Worm (Caenorhabditis elegans) whole organism, L1 larva: ENCODE data around the gene Y64H9A.2.

Source experiments
- F16B12.6 ChIP-seq: fragments of 150-350 bp; optimal IDR thresholded peaks from 2 replicates; lab custom pipeline; 2014; ENCODE audit warnings: missing biosample characterization, missing genetic modification characterization
- egl-27 ChIP-seq, 2 experiments: fragments of 150-350 bp in 1 of 2; sonication (generic microtip); optimal IDR thresholded peaks; 3 replicates each; lab custom pipeline; 2017 to 2018; ENCODE audit warnings: missing biosample characterization in 2 of 2, missing genetic modification characterization in 2 of 2, missing genetic modification reagents in 2 of 2
- elt-3 ChIP-seq, 6 experiments: fragments of 150-350 bp in 1 of 6; sonication (generic microtip); optimal IDR thresholded peaks; 2 replicates each; lab custom pipeline; 2017 to 2018; ENCODE audit warnings: missing biosample characterization in 6 of 6, missing genetic modification characterization in 6 of 6, inconsistent platforms in 1 of 6
- jun-1 ChIP-seq: fragments of 150-350 bp; optimal IDR thresholded peaks from 2 replicates; lab custom pipeline; 2014; ENCODE audit warnings: missing biosample characterization, missing genetic modification reagents, missing genetic modification characterization
- lin-14 ChIP-seq: fragments of 200-800 bp; sonication (Bioruptor generic); optimal IDR thresholded peaks from 2 replicates; lab custom pipeline; 2018; ENCODE audit warnings: mild to moderate bottlenecking, missing genetic modification characterization, moderate library complexity, missing compliant biosample characterization
- lin-39 ChIP-seq: fragments of 150-350 bp; optimal IDR thresholded peaks from 2 replicates; lab custom pipeline; 2014; ENCODE audit warnings: missing biosample characterization, missing genetic modification reagents, missing genetic modification characterization
- nhr-77 ChIP-seq: fragments of 150-350 bp; optimal IDR thresholded peaks from 2 replicates; lab custom pipeline; 2014; ENCODE audit warnings: missing biosample characterization, missing genetic modification characterization
- skn-1 ChIP-seq: fragments of 150-350 bp; optimal IDR thresholded peaks from 2 replicates; lab custom pipeline; 2014; ENCODE audit warnings: missing biosample characterization, missing genetic modification characterization
- snpc-4 ChIP-seq: fragments of 150-350 bp; optimal IDR thresholded peaks from 2 replicates; lab custom pipeline; 2014; ENCODE audit warnings: missing biosample characterization, missing genetic modification characterization
- sptf-1 ChIP-seq: fragments of 150-350 bp; optimal IDR thresholded peaks from 2 replicates; lab custom pipeline; 2014; ENCODE audit warnings: missing biosample characterization, missing genetic modification characterization
- unc-130 ChIP-seq: fragments of 150-350 bp; optimal IDR thresholded peaks from 2 replicates; lab custom pipeline; 2017; ENCODE audit warnings: missing biosample characterization, missing genetic modification characterization, inconsistent platforms
- zag-1 ChIP-seq: fragments of 150-350 bp; optimal IDR thresholded peaks from 2 replicates; lab custom pipeline; 2014; ENCODE audit warnings: missing biosample characterization, missing genetic modification characterization

- TF ChIP-seq lin-39 (tag; lab: Kevin White, UChicago) (no peak), unc-130 (tag; lab: Kevin White, UChicago) (no peak), egl-27 (tag; optimal IDR thresholded peaks at IDR 0.05; lab: Kevin White, UChicago) (no peak), elt-3 (tag; optimal IDR thresholded peaks at IDR 0.05; lab: Kevin White, UChicago) (no peak), snpc-4 (tag; lab: Kevin White, UChicago) (no peak), F16B12.6 (tag; lab: Kevin White, UChicago) (no peak), skn-1 (tag; lab: Kevin White, UChicago) (no peak), jun-1 (no peak), sptf-1 (tag; lab: Kevin White, UChicago) (no peak), lin-14 (GFP tag; lab: Kevin White, UChicago) (no peak), nhr-77 (no peak), zag-1 (tag; lab: Kevin White, UChicago) (no peak)
Measured at ce11 chrX:5084495-5084894, 40.7 kb downstream of the Y64H9A.2 start, which contains the start of gene ets-5.
